Worm (Caenorhabditis elegans) whole organism, L4 larva: Measurements from ENCODE around the gene Y55B1AR.4.

Source experiments
- F49E8.2 ChIP-seq: sonication (generic microtip); optimal IDR thresholded peaks from 2 replicates; lab custom pipeline; 2016; ENCODE audit warnings: missing compliant biosample characterization, mild to moderate bottlenecking, missing genetic modification characterization, borderline replicate concordance
- aly-2 ChIP-seq: sonication (generic microtip); optimal IDR thresholded peaks from 2 replicates; lab custom pipeline; 2018; ENCODE audit warnings: missing biosample characterization, missing genetic modification characterization
- ama-1 ChIP-seq: fragments of 150-350 bp; optimal IDR thresholded peaks from 2 replicates; lab custom pipeline; 2014; ENCODE audit warnings: inconsistent platforms, mixed read lengths
- ces-1 ChIP-seq: fragments of 150-350 bp; sonication (generic microtip); optimal IDR thresholded peaks from 4 replicates; lab custom pipeline; 2014; ENCODE audit warnings: missing biosample characterization, missing genetic modification reagents, missing genetic modification characterization
- daf-8 ChIP-seq: fragments of 200-800 bp; sonication (Bioruptor generic); IDR thresholded peaks from 2 replicates; pipeline ENCODE4 v1.3.6; 2022; ENCODE audit warnings: missing genetic modification characterization, missing compliant biosample characterization
- dmd-8 ChIP-seq: fragments of 200-800 bp; sonication (Bioruptor generic); IDR thresholded peaks from 2 replicates; pipeline ENCODE4 v1.3.6; 2022; ENCODE audit warnings: missing genetic modification characterization, missing compliant biosample characterization
- fos-1 ChIP-seq: fragments of 150-350 bp; optimal IDR thresholded peaks from 2 replicates; lab custom pipeline; 2014; ENCODE audit warnings: missing biosample characterization, missing genetic modification characterization
- lim-7 ChIP-seq: fragments of 200-800 bp; sonication (Bioruptor generic); IDR thresholded peaks from 2 replicates; pipeline ENCODE4 v1.3.6; 2022; ENCODE audit warnings: missing genetic modification characterization, missing compliant biosample characterization
- nhr-25 ChIP-seq: sonication (generic microtip); optimal IDR thresholded peaks from 2 replicates; lab custom pipeline; 2017; ENCODE audit warnings: missing genetic modification characterization, mild to moderate bottlenecking, missing compliant biosample characterization, antibody characterized with exemption, moderate library complexity, borderline replicate concordance; ENCODE audit not compliant: insufficient read depth
- nhr-6 ChIP-seq: fragments of 150-350 bp; optimal IDR thresholded peaks from 2 replicates; lab custom pipeline; 2014; ENCODE audit warnings: missing biosample characterization, missing genetic modification characterization
- unc-39 ChIP-seq: sonication (generic microtip); optimal IDR thresholded peaks from 2 replicates; lab custom pipeline; 2017; ENCODE audit warnings: missing biosample characterization, missing genetic modification characterization
- unc-62 ChIP-seq, 3 experiments: fragments of 150-350 bp in 1 of 3; sonication (generic microtip); optimal IDR thresholded peaks in 2 of 3; peaks in 1 of 3; 1 replicate in 1 of 3; 2 replicates in 2 of 3; lab custom pipeline; 2014 to 2017; ENCODE audit warnings: missing biosample characterization in 3 of 3, missing genetic modification characterization in 3 of 3, missing genetic modification reagents in 3 of 3, missing genotype in 1 of 3

DNA sequence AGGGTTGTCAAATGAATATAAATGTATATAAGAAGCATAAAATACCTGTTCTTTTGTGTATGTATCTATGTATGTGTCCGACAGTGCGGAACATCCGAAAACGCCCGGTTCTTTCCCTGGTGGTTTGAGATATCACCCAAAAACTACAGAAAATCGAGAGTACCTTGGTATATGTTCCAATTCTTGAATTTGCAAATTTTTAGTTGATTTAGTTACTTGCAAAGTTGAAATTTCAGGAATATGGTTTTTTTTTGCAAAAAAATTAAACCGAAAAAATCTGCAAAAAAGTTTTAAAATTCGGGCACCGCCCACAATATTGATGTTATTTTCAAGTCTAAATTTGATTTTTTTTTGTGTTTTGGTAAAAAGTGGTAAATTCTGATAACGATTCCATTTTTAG lies 12.2 kb upstream of the Y55B1AR.4 start, which contains the start of gene T19C3.2:
- TF ChIP-seq fos-1 (tag; lab: Kevin White, UChicago) (no peak), unc-62 (GFP tag; optimal IDR thresholded peaks at IDR 0.05 in 1 of 2; lab: Kevin White, UChicago) (no peak), unc-62 (tag; optimal IDR thresholded peaks at IDR 0.05; lab: Kevin White, UChicago) (no peak), aly-2 (no peak), ama-1 (lab: Kevin White, UChicago) (no peak), dmd-8 (GFP tag; lab: Robert Waterston, UW) (no peak), lim-7 (GFP tag; lab: Robert Waterston, UW) (no peak), F49E8.2 (tag; lab: Kevin White, UChicago) (no peak), daf-8 (GFP tag; lab: Robert Waterston, UW) (no peak), unc-39 (tag; lab: Kevin White, UChicago) (no peak), nhr-25 (tag; lab: Kevin White, UChicago) (no peak), nhr-6 (tag; lab: Kevin White, UChicago) (no peak), ces-1 (GFP tag; lab: Kevin White, UChicago) (no peak)
